Fruit fly (Drosophila melanogaster) whole organism, embryonic: Measurements from ENCODE around the gene Chrac-14.
A peak's percentile ranks its signal among the peaks of the same experiment; 100 is the strongest.

Source experiments
- Bgb ChIP-seq: fragments of 200-800 bp; sonication (Bioruptor generic); IDR thresholded peaks from 2 replicates; pipeline ENCODE4 v1.3.6; 2022; ENCODE audit warnings: missing biosample characterization, missing genetic modification characterization; ENCODE audit not compliant: partially characterized antibody
- Blimp-1 ChIP-seq: fragments of 200-800 bp; sonication (Bioruptor generic); optimal IDR thresholded peaks from 3 replicates; lab custom pipeline; 2018; ENCODE audit warnings: missing biosample characterization, missing genetic modification characterization, mild to moderate bottlenecking, moderate library complexity, missing genetic modification reagents
- C15 ChIP-seq: fragments of 200-800 bp; sonication (Bioruptor generic); IDR thresholded peaks from 3 replicates; pipeline ENCODE4 v1.3.6; 2022; ENCODE audit warnings: missing biosample characterization, missing genetic modification characterization
- CG12071 ChIP-seq: fragments of 200-800 bp; sonication (Bioruptor generic); optimal IDR thresholded peaks from 3 replicates; lab custom pipeline; 2018; ENCODE audit warnings: missing biosample characterization, mild to moderate bottlenecking, missing genetic modification characterization
- CG14014 ChIP-seq: fragments of 200-800 bp; sonication (Bioruptor generic); IDR thresholded peaks from 2 replicates; pipeline ENCODE4 v1.3.6; 2022; ENCODE audit warnings: missing biosample characterization, missing genetic modification characterization
- CG14050 ChIP-seq: fragments of 200-800 bp; sonication (Bioruptor generic); IDR thresholded peaks from 3 replicates; pipeline ENCODE4 v1.3.6; 2022; ENCODE audit warnings: missing biosample characterization, missing genetic modification characterization
- CG16813 ChIP-seq: fragments of 200-800 bp; sonication (Bioruptor generic); IDR thresholded peaks from 3 replicates; pipeline ENCODE4 v1.3.6; 2022; ENCODE audit warnings: missing biosample characterization, missing genetic modification characterization; ENCODE audit not compliant: partially characterized antibody
- CG17328 ChIP-seq: fragments of 200-800 bp; sonication (Bioruptor generic); IDR thresholded peaks from 2 replicates; pipeline ENCODE4 v1.3.6; 2022; ENCODE audit warnings: missing biosample characterization, missing genetic modification characterization
- CG18262 ChIP-seq: fragments of 200-800 bp; optimal IDR thresholded peaks from 3 replicates; lab custom pipeline; 2019; ENCODE audit warnings: missing biosample characterization, mild to moderate bottlenecking, missing genetic modification characterization, moderate library complexity
- CG2129 ChIP-seq: fragments of 200-800 bp; sonication (Bioruptor generic); IDR thresholded peaks from 2 replicates; pipeline ENCODE4 v1.3.6; 2022; ENCODE audit warnings: missing biosample characterization, missing genetic modification characterization; ENCODE audit not compliant: partially characterized antibody
- CG2875 ChIP-seq: fragments of 200-800 bp; sonication (Bioruptor generic); optimal IDR thresholded peaks from 2 replicates; lab custom pipeline; 2017; ENCODE audit warnings: missing biosample characterization, mild to moderate bottlenecking, missing genetic modification characterization, missing genetic modification reagents
- CG3065 ChIP-seq: fragments of 200-800 bp; sonication (Bioruptor generic); optimal IDR thresholded peaks from 2 replicates; lab custom pipeline; 2016; ENCODE audit warnings: missing biosample characterization, missing genetic modification characterization
- CG4360 ChIP-seq: fragments of 200-800 bp; sonication (Bioruptor generic); IDR thresholded peaks from 2 replicates; pipeline ENCODE4 v1.3.6; 2022; ENCODE audit warnings: missing biosample characterization, missing genetic modification characterization
- CG6813 ChIP-seq: fragments of 200-800 bp; sonication (Bioruptor generic); optimal IDR thresholded peaks from 2 replicates; lab custom pipeline; 2017; ENCODE audit warnings: missing biosample characterization, missing genetic modification characterization, mild to moderate bottlenecking, moderate library complexity, missing genetic modification reagents
- CG7271 ChIP-seq: fragments of 200-800 bp; sonication (Bioruptor generic); optimal IDR thresholded peaks from 2 replicates; lab custom pipeline; 2018; ENCODE audit warnings: missing biosample characterization, mild to moderate bottlenecking, missing genetic modification characterization, moderate library complexity
- CG8478 ChIP-seq: fragments of >200 bp; optimal IDR thresholded peaks from 2 replicates; lab custom pipeline; 2018
- CG8765 ChIP-seq: fragments of 200-800 bp; sonication (Bioruptor generic); IDR thresholded peaks from 2 replicates; pipeline ENCODE4 v1.3.6; 2022; ENCODE audit warnings: missing biosample characterization, missing genetic modification characterization
- CG8924 ChIP-seq: fragments of 200-800 bp; optimal IDR thresholded peaks from 3 replicates; lab custom pipeline; 2019; ENCODE audit warnings: missing biosample characterization, mild to moderate bottlenecking, missing genetic modification characterization, moderate library complexity
- CrebB ChIP-seq: fragments of 200-800 bp; sonication (Bioruptor generic); optimal IDR thresholded peaks from 3 replicates; lab custom pipeline; 2018; ENCODE audit warnings: missing biosample characterization, mild to moderate bottlenecking, missing genetic modification characterization
- D ChIP-seq, 2 experiments: fragments of 200-800 bp in 1 of 2; fragments of >200 bp in 1 of 2; sonication (Bioruptor generic) in 1 of 2; optimal IDR thresholded peaks; 2 replicates in 1 of 2; 3 replicates in 1 of 2; lab custom pipeline; 2017; ENCODE audit warnings: mild to moderate bottlenecking in 1 of 2, missing biosample characterization in 1 of 2, missing genetic modification characterization in 1 of 2, missing genetic modification reagents in 1 of 2
- Dbx ChIP-seq: fragments of 200-800 bp; sonication (Bioruptor generic); IDR thresholded peaks from 3 replicates; pipeline ENCODE4 v1.3.6; 2022; ENCODE audit warnings: missing biosample characterization, missing genetic modification characterization
- E2f2 ChIP-seq: fragments of 200-800 bp; sonication (Bioruptor generic); IDR thresholded peaks from 2 replicates; pipeline ENCODE4 v1.3.6; 2022; ENCODE audit warnings: missing biosample characterization, missing genetic modification characterization
- GATAe ChIP-seq: fragments of 200-800 bp; sonication (Bioruptor generic); conservative IDR thresholded peaks from 2 replicates; pipeline ENCODE4 v1.3.6; 2022; ENCODE audit warnings: missing biosample characterization, missing genetic modification characterization
- H15 ChIP-seq: fragments of 200-800 bp; sonication (Bioruptor generic); IDR thresholded peaks from 3 replicates; pipeline ENCODE4 v1.3.6; 2022; ENCODE audit warnings: missing biosample characterization, missing genetic modification characterization
- H2.0 ChIP-seq: fragments of 200-800 bp; sonication (Bioruptor generic); IDR thresholded peaks from 2 replicates; pipeline ENCODE4 v1.3.6; 2022; ENCODE audit warnings: missing biosample characterization, missing genetic modification characterization
- HLH54F ChIP-seq: fragments of 200-800 bp; sonication (Bioruptor generic); optimal IDR thresholded peaks from 3 replicates; lab custom pipeline; 2016; ENCODE audit warnings: missing biosample characterization, missing genetic modification characterization
- Hr39 ChIP-seq: fragments of >200 bp; optimal IDR thresholded peaks from 2 replicates; lab custom pipeline; 2017
- Lhr ChIP-seq: fragments of 200-800 bp; sonication (Bioruptor generic); optimal IDR thresholded peaks from 3 replicates; lab custom pipeline; 2017; ENCODE audit warnings: mild to moderate bottlenecking, missing biosample characterization, missing genetic modification reagents, missing genetic modification characterization
- Max ChIP-seq: fragments of 200-800 bp; sonication (Bioruptor generic); optimal IDR thresholded peaks from 2 replicates; lab custom pipeline; 2016; ENCODE audit warnings: missing biosample characterization, mild to moderate bottlenecking, missing genetic modification characterization
- NC2α ChIP-seq: fragments of 200-800 bp; sonication (Bioruptor generic); optimal IDR thresholded peaks from 2 replicates; lab custom pipeline; 2016; ENCODE audit warnings: missing biosample characterization, missing genetic modification characterization
- Neu2 ChIP-seq: fragments of 200-800 bp; sonication (Bioruptor generic); optimal IDR thresholded peaks from 3 replicates; lab custom pipeline; 2016; ENCODE audit warnings: missing biosample characterization, missing genetic modification characterization, borderline replicate concordance
- NfI ChIP-seq: fragments of 200-800 bp; sonication (Bioruptor generic); optimal IDR thresholded peaks from 3 replicates; lab custom pipeline; 2018; ENCODE audit warnings: missing biosample characterization, mild to moderate bottlenecking, missing genetic modification characterization, moderate library complexity
- Ptx1 ChIP-seq: fragments of 200-800 bp; sonication (Bioruptor generic); IDR thresholded peaks from 2 replicates; pipeline ENCODE4 v1.3.6; 2022; ENCODE audit warnings: missing biosample characterization, missing genetic modification characterization
- Sin3A ChIP-seq: fragments of >200 bp; optimal IDR thresholded peaks from 2 replicates; lab custom pipeline; 2018
- ara ChIP-seq: fragments of 200-800 bp; sonication (Bioruptor generic); IDR thresholded peaks from 2 replicates; pipeline ENCODE4 v1.3.6; 2022; ENCODE audit warnings: missing biosample characterization, missing genetic modification characterization
- bcd ChIP-seq: fragments of 200-800 bp; sonication (Bioruptor generic); optimal IDR thresholded peaks from 2 replicates; lab custom pipeline; 2017; ENCODE audit warnings: missing biosample characterization, mild to moderate bottlenecking, missing genetic modification characterization
- btn ChIP-seq: fragments of 200-800 bp; sonication (Bioruptor generic); optimal IDR thresholded peaks from 2 replicates; lab custom pipeline; 2016; ENCODE audit warnings: missing biosample characterization, missing genetic modification characterization
- dimm ChIP-seq: fragments of 200-800 bp; sonication (Bioruptor generic); IDR thresholded peaks from 2 replicates; pipeline ENCODE4 v1.3.6; 2022; ENCODE audit warnings: missing biosample characterization, missing genetic modification characterization
- fd96Cb ChIP-seq: fragments of 200-800 bp; sonication (Bioruptor generic); optimal IDR thresholded peaks from 2 replicates; lab custom pipeline; 2018; ENCODE audit warnings: missing biosample characterization, mild to moderate bottlenecking, missing genetic modification characterization, moderate library complexity
- gcm2 ChIP-seq: fragments of 200-800 bp; sonication (Bioruptor generic); optimal IDR thresholded peaks from 2 replicates; lab custom pipeline; 2016; ENCODE audit warnings: missing biosample characterization, missing genetic modification characterization
- lilli ChIP-seq: fragments of 200-800 bp; sonication (Bioruptor generic); optimal IDR thresholded peaks from 3 replicates; lab custom pipeline; 2016; ENCODE audit warnings: missing biosample characterization, missing genetic modification characterization
- mam ChIP-seq: fragments of 200-800 bp; sonication (Bioruptor generic); optimal IDR thresholded peaks from 3 replicates; lab custom pipeline; 2016; ENCODE audit warnings: missing biosample characterization, missing genetic modification characterization
- odd ChIP-seq: fragments of 200-800 bp; sonication (Bioruptor generic); optimal IDR thresholded peaks from 2 replicates; lab custom pipeline; 2017; ENCODE audit warnings: missing biosample characterization, mild to moderate bottlenecking, missing genetic modification characterization
- prd ChIP-seq, 3 experiments: fragments of >200 bp in 2 of 3; fragments of 200-800 bp in 1 of 3; sonication (Bioruptor generic) in 1 of 3; optimal IDR thresholded peaks in 2 of 3; IDR thresholded peaks in 1 of 3; 2 replicates in 2 of 3; 3 replicates in 1 of 3; pipeline versions ENCODE4 v1.3.6 to Lab custom; 2017 to 2022; ENCODE audit warnings: missing biosample characterization in 1 of 3, missing genetic modification characterization in 1 of 3
- repo ChIP-seq: fragments of 200-800 bp; sonication (Bioruptor generic); optimal IDR thresholded peaks from 2 replicates; lab custom pipeline; 2016; ENCODE audit warnings: missing biosample characterization, missing genetic modification characterization
- ro ChIP-seq: fragments of 200-800 bp; sonication (Bioruptor generic); IDR thresholded peaks from 2 replicates; pipeline ENCODE4 v1.3.6; 2022; ENCODE audit warnings: missing biosample characterization, missing genetic modification characterization
- run ChIP-seq: fragments of 200-800 bp; sonication (Bioruptor generic); optimal IDR thresholded peaks from 3 replicates; lab custom pipeline; 2018; ENCODE audit warnings: missing biosample characterization, mild to moderate bottlenecking, missing genetic modification characterization
- tll ChIP-seq, 2 experiments: fragments of 200-800 bp in 1 of 2; fragments of >200 bp in 1 of 2; sonication (Bioruptor generic) in 1 of 2; optimal IDR thresholded peaks; 2 replicates each; lab custom pipeline; 2017 to 2019; ENCODE audit warnings: missing biosample characterization in 2 of 2, missing genetic modification characterization in 2 of 2, mild to moderate bottlenecking in 1 of 2, moderate library complexity in 1 of 2
- trem ChIP-seq: fragments of 200-800 bp; optimal IDR thresholded peaks from 3 replicates; lab custom pipeline; 2019; ENCODE audit warnings: missing biosample characterization, mild to moderate bottlenecking, missing genetic modification characterization, moderate library complexity
- vnd ChIP-seq: fragments of 200-800 bp; sonication (Bioruptor generic); IDR thresholded peaks from 3 replicates; pipeline ENCODE4 v1.3.6; 2022; ENCODE audit warnings: missing biosample characterization, missing genetic modification characterization; ENCODE audit not compliant: partially characterized antibody

Chrac-14 gene

DNA sequence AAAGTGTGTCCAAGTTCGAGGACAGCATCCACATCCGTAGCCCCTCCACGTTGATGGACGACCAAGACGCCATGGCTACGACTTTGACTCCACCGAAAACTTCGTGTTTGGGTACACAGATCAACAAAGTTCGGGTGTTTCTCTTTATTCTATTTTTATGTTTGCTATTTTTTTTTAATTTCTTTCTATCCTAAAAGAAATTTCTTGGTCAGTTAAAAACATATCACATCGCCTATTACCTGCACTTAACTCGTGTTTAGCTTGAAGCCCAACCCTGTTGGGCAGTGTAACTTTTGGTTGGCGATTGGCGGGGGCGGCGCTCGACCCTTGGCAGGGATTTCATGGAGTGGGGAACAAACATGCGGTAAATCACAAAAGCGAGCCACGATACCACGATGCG, 36.2 kb downstream of the Chrac-14 start (continued):
- TF ChIP-seq Neu2 (GFP tag; lab: Kevin White, UChicago) (no peak), NC2α (no peak), CG16813 (GFP tag; lab: Robert Waterston, UW) (no peak), tll (GFP tag; optimal IDR thresholded peaks at IDR 0.05; lab: Kevin White, UChicago) (no peak), odd (GFP tag; lab: Kevin White, UChicago) (no peak), H15 (GFP tag; lab: Robert Waterston, UW) (peak; percentile 65; the same call in 2 of the 3 replicates), Dbx (GFP tag; lab: Robert Waterston, UW) (no peak), CG12071 (GFP tag; lab: Kevin White, UChicago) (peak; percentile 32), trem (peak; percentile 41), CG3065 (GFP tag; lab: Kevin White, UChicago) (no peak), CG8765 (GFP tag; lab: Robert Waterston, UW) (peak; percentile 37; the same call in 1 of the 2 replicates), CG2875 (peak; percentile 28), Lhr (GFP tag; lab: Kevin White, UChicago) (no peak), ara (GFP tag; lab: Robert Waterston, UW) (peak; percentile 67; the same call in 1 of the 2 replicates), D (optimal IDR thresholded peaks at IDR 0.05; lab: Kevin White, UChicago) (no peak), D (GFP tag; optimal IDR thresholded peaks at IDR 0.05; lab: Kevin White, UChicago) (peak; percentile 58), Ptx1 (GFP tag; lab: Robert Waterston, UW) (peak; percentile 73; the same call in 1 of the 2 replicates), Max (GFP tag; lab: Kevin White, UChicago) (peak; percentile 13), run (tag; lab: Kevin White, UChicago) (peak; percentile 15), vnd (no peak), Hr39 (lab: Kevin White, UChicago) (no peak), ro (GFP tag; lab: Robert Waterston, UW) (no peak), GATAe (GFP tag; lab: Robert Waterston, UW) (no peak), C15 (GFP tag; lab: Robert Waterston, UW) (no peak), CrebB (tag; lab: Kevin White, UChicago) (no peak), CG17328 (peak; percentile 71), CG7271 (no peak), CG4360 (no peak; the same call in 1 of the 2 replicates), btn (GFP tag; lab: Kevin White, UChicago) (peak; percentile 29), repo (no peak), Sin3A (no peak), CG8478 (lab: Kevin White, UChicago) (no peak), CG14050 (GFP tag; lab: Robert Waterston, UW) (peak; percentile 60), Blimp-1 (GFP tag; lab: Kevin White, UChicago) (peak; percentile 75), NfI (no peak), gcm2 (GFP tag; lab: Kevin White, UChicago) (no peak), CG18262 (peak; percentile 59), E2f2 (GFP tag; lab: Robert Waterston, UW) (peak; percentile 30; the same call in 1 of the 2 replicates), mam (no peak), fd96Cb (tag; lab: Kevin White, UChicago) (peak; percentile 64), CG2129 (GFP tag; lab: Robert Waterston, UW) (no peak), CG8924 (tag; lab: Kevin White, UChicago) (peak; percentile 22), HLH54F (GFP tag; lab: Kevin White, UChicago) (no peak), bcd (GFP tag; lab: Kevin White, UChicago) (peak; percentile 36), dimm (GFP tag; lab: Robert Waterston, UW) (peak; percentile 42; the same call in 1 of the 2 replicates), prd (optimal IDR thresholded peaks at IDR 0.05; lab: Kevin White, UChicago) (no peak), prd (GFP tag; IDR thresholded peaks at IDR 0.05; lab: Robert Waterston, UW) (peak; percentile 77), CG14014 (GFP tag; lab: Robert Waterston, UW) (peak; percentile 47; the same call in 1 of the 2 replicates), lilli (peak; percentile 33), H2.0 (GFP tag; lab: Robert Waterston, UW) (peak; percentile 51; the same call in 1 of the 2 replicates), CG6813 (GFP tag; lab: Kevin White, UChicago) (peak; percentile 58), Bgb (no peak)
